Fruit fly (Drosophila melanogaster): ENCODE results near the gene MRP.

DNA sequence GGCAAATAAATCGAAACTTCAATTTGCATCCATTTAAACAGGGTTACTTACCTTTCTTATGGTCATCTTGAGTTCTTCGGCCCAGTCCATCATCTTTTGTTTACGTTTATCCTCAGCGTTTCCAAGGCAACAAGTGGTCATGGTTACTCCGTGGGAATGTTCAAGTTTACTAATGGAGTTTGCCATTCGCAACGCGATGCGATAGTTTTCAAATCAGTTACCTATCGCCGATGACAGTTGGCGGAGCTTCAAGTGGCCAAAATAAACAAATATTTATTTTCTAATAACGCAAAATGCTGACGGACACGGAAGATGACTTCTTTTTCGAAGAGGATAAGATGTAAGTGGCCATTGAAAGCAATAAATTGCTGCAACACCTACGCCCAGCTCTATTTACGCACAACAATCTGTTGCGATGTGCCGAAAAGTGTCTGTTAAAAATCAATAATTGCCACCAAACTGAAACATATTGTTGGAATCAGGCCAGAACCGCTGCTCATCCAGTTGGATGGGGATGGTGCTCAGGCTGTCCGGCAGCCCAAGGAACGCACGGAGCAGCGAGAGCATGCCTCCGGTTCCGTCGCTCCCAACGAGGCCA is 23.9 kb upstream of the MRP start, which contains the start of the genes IFT43 and PICK1:
- TF ChIP-seq CG33017 (tag; optimal IDR thresholded peaks at IDR 0.05), result no peak
- TF ChIP-seq ovo (GFP tag; optimal IDR thresholded peaks at IDR 0.05), result no peak
- TF ChIP-seq CG1620 (GFP tag; optimal IDR thresholded peaks at IDR 0.05), result no peak
- no peak for TF ChIP-seq CG5204 (GFP tag; optimal IDR thresholded peaks at IDR 0.05)
- TF ChIP-seq Hr96 (GFP tag; optimal IDR thresholded peaks at IDR 0.05), result no peak
- no peak for TF ChIP-seq CG7101 (tag; optimal IDR thresholded peaks at IDR 0.05)
- no peak for TF ChIP-seq CG14711 (tag; optimal IDR thresholded peaks at IDR 0.05)
